Worm (Caenorhabditis elegans) whole organism, L2 larva: ENCODE results near the gene W06F12.2.

Experiments used
- C34F6.9 ChIP-seq: fragments of 150-350 bp; optimal IDR thresholded peaks from 2 replicates; lab custom pipeline; 2014; ENCODE audit warnings: missing biosample characterization, missing genetic modification characterization
- F13H6.1 ChIP-seq: sonication (generic microtip); optimal IDR thresholded peaks from 2 replicates; lab custom pipeline; 2016; ENCODE audit warnings: missing genetic modification characterization, missing compliant biosample characterization
- R02D3.7 ChIP-seq: fragments of 150-350 bp; optimal IDR thresholded peaks from 2 replicates; lab custom pipeline; 2014; ENCODE audit warnings: missing biosample characterization, missing genetic modification characterization
- Y55F3AM.14 ChIP-seq: fragments of 200-800 bp; sonication (Bioruptor generic); optimal IDR thresholded peaks from 2 replicates; lab custom pipeline; 2018; ENCODE audit warnings: mild to moderate bottlenecking, missing genetic modification characterization, missing compliant biosample characterization
- ZK546.5 ChIP-seq: sonication (generic microtip); optimal IDR thresholded peaks from 2 replicates; lab custom pipeline; 2017; ENCODE audit warnings: missing biosample characterization, missing genetic modification characterization
- ama-1 ChIP-seq: fragments of 150-350 bp; optimal IDR thresholded peaks from 2 replicates; lab custom pipeline; 2018; ENCODE audit warnings: inconsistent platforms
- blmp-1 ChIP-seq: sonication (generic microtip); optimal IDR thresholded peaks from 2 replicates; lab custom pipeline; 2017; ENCODE audit warnings: missing genetic modification characterization, mild to moderate bottlenecking, missing compliant biosample characterization, antibody characterized with exemption, moderate library complexity; ENCODE audit not compliant: insufficient read depth
- ceh-16 ChIP-seq: fragments of 150-350 bp; optimal IDR thresholded peaks from 2 replicates; lab custom pipeline; 2014; ENCODE audit warnings: missing biosample characterization, missing genetic modification characterization
- ceh-82 ChIP-seq: fragments of 150-350 bp; optimal IDR thresholded peaks from 2 replicates; lab custom pipeline; 2014; ENCODE audit warnings: missing biosample characterization, missing genetic modification characterization
- crh-2 ChIP-seq: sonication (generic microtip); optimal IDR thresholded peaks from 2 replicates; lab custom pipeline; 2017; ENCODE audit warnings: missing biosample characterization, missing genetic modification characterization
- dmd-4 ChIP-seq: sonication (generic microtip); optimal IDR thresholded peaks from 2 replicates; lab custom pipeline; 2017; ENCODE audit warnings: missing biosample characterization, missing genetic modification characterization
- egl-27 ChIP-seq: sonication (generic microtip); optimal IDR thresholded peaks from 3 replicates; lab custom pipeline; 2017; ENCODE audit warnings: missing biosample characterization, missing genetic modification reagents, missing genetic modification characterization
- fos-1 ChIP-seq: fragments of 150-350 bp; optimal IDR thresholded peaks from 2 replicates; lab custom pipeline; 2014; ENCODE audit warnings: missing biosample characterization, missing genetic modification characterization
- lin-11 ChIP-seq: fragments of 150-350 bp; sonication (generic microtip); optimal IDR thresholded peaks from 2 replicates; lab custom pipeline; 2014; ENCODE audit warnings: missing biosample characterization, missing genetic modification characterization, inconsistent platforms, mixed read lengths
- lin-13 ChIP-seq: fragments of 150-350 bp; optimal IDR thresholded peaks from 2 replicates; lab custom pipeline; 2014; ENCODE audit warnings: missing biosample characterization, missing genetic modification reagents, missing genetic modification characterization
- lin-39 ChIP-seq: fragments of 150-350 bp; optimal IDR thresholded peaks from 2 replicates; lab custom pipeline; 2014; ENCODE audit warnings: missing biosample characterization, missing genetic modification reagents, missing genetic modification characterization
- lsy-2 ChIP-seq, 2 experiments: fragments of 150-350 bp in 1 of 2; sonication (generic microtip) in 1 of 2; optimal IDR thresholded peaks; 2 replicates each; lab custom pipeline; 2014 to 2017; ENCODE audit warnings: missing biosample characterization in 2 of 2, missing genetic modification characterization in 2 of 2
- mab-5 ChIP-seq: fragments of 150-350 bp; optimal IDR thresholded peaks from 2 replicates; lab custom pipeline; 2014; ENCODE audit warnings: missing biosample characterization, missing genetic modification characterization
- mbf-1 ChIP-seq: sonication (generic microtip); optimal IDR thresholded peaks from 2 replicates; lab custom pipeline; 2017; ENCODE audit warnings: missing biosample characterization, missing genetic modification characterization
- mdl-1 ChIP-seq, 2 experiments: fragments of 150-350 bp in 1 of 2; sonication (generic microtip) in 1 of 2; optimal IDR thresholded peaks; 2 replicates each; lab custom pipeline; 2017; ENCODE audit warnings: missing biosample characterization in 2 of 2, missing genetic modification characterization in 2 of 2
- nhr-11 ChIP-seq: fragments of 150-350 bp; optimal IDR thresholded peaks from 2 replicates; lab custom pipeline; 2014; ENCODE audit warnings: missing biosample characterization, missing genetic modification characterization
- nhr-129 ChIP-seq: fragments of 150-350 bp; optimal IDR thresholded peaks from 2 replicates; lab custom pipeline; 2014; ENCODE audit warnings: missing biosample characterization, missing genetic modification characterization
- nhr-21 ChIP-seq: fragments of 150-350 bp; optimal IDR thresholded peaks from 2 replicates; lab custom pipeline; 2014; ENCODE audit warnings: missing biosample characterization, missing genetic modification characterization
- nhr-237 ChIP-seq: fragments of 150-350 bp; optimal IDR thresholded peaks from 2 replicates; lab custom pipeline; 2014; ENCODE audit warnings: missing biosample characterization, missing genetic modification characterization
- nhr-25 ChIP-seq: fragments of 150-350 bp; sonication (generic microtip); optimal IDR thresholded peaks from 3 replicates; lab custom pipeline; 2014; ENCODE audit warnings: missing biosample characterization, missing genetic modification characterization
- nhr-6 ChIP-seq: fragments of 150-350 bp; optimal IDR thresholded peaks from 2 replicates; lab custom pipeline; 2014; ENCODE audit warnings: missing biosample characterization, missing genetic modification characterization
- nhr-77 ChIP-seq: fragments of 150-350 bp; optimal IDR thresholded peaks from 2 replicates; lab custom pipeline; 2014; ENCODE audit warnings: missing biosample characterization, missing genetic modification characterization
- peb-1 ChIP-seq: fragments of 150-350 bp; optimal IDR thresholded peaks from 2 replicates; lab custom pipeline; 2014; ENCODE audit warnings: missing biosample characterization, missing genetic modification characterization
- sem-4 ChIP-seq: fragments of 150-350 bp; optimal IDR thresholded peaks from 2 replicates; lab custom pipeline; 2014; ENCODE audit warnings: missing biosample characterization, missing genetic modification reagents, missing genetic modification characterization
- sma-3 ChIP-seq: sonication (generic microtip); optimal IDR thresholded peaks from 2 replicates; lab custom pipeline; 2016; ENCODE audit warnings: missing genetic modification reagents, missing genetic modification characterization, missing compliant biosample characterization
- sma-9 ChIP-seq, 2 experiments: fragments of 150-350 bp in 1 of 2; sonication (generic microtip) in 1 of 2; optimal IDR thresholded peaks; 2 replicates each; lab custom pipeline; 2014 to 2016; ENCODE audit warnings: missing genetic modification characterization in 2 of 2, mild to moderate bottlenecking in 1 of 2, missing biosample characterization in 1 of 2, missing compliant biosample characterization in 1 of 2, missing genetic modification reagents in 1 of 2, moderate library complexity in 1 of 2
- unc-55 ChIP-seq: fragments of 150-350 bp; sonication (generic microtip); optimal IDR thresholded peaks from 3 replicates; lab custom pipeline; 2014; ENCODE audit warnings: missing biosample characterization, missing genetic modification reagents, missing genetic modification characterization
- unc-62 ChIP-seq: fragments of 150-350 bp; optimal IDR thresholded peaks from 2 replicates; lab custom pipeline; 2014; ENCODE audit warnings: missing biosample characterization, missing genetic modification reagents, missing genetic modification characterization
- zag-1 ChIP-seq: fragments of 150-350 bp; optimal IDR thresholded peaks from 2 replicates; lab custom pipeline; 2014; ENCODE audit warnings: missing biosample characterization, missing genetic modification characterization
- ztf-1 ChIP-seq: fragments of 200-800 bp; sonication (Bioruptor generic); conservative IDR thresholded peaks from 2 replicates; pipeline ENCODE4 v1.3.6; 2022; ENCODE audit warnings: missing genetic modification characterization, missing compliant biosample characterization
- ztf-11 ChIP-seq: sonication (generic microtip); optimal IDR thresholded peaks from 2 replicates; lab custom pipeline; 2017; ENCODE audit warnings: missing biosample characterization, missing genetic modification characterization
- ztf-4 ChIP-seq: fragments of 150-350 bp; optimal IDR thresholded peaks from 2 replicates; lab custom pipeline; 2014; ENCODE audit warnings: missing biosample characterization, missing genetic modification characterization

Gene W06F12.2

DNA sequence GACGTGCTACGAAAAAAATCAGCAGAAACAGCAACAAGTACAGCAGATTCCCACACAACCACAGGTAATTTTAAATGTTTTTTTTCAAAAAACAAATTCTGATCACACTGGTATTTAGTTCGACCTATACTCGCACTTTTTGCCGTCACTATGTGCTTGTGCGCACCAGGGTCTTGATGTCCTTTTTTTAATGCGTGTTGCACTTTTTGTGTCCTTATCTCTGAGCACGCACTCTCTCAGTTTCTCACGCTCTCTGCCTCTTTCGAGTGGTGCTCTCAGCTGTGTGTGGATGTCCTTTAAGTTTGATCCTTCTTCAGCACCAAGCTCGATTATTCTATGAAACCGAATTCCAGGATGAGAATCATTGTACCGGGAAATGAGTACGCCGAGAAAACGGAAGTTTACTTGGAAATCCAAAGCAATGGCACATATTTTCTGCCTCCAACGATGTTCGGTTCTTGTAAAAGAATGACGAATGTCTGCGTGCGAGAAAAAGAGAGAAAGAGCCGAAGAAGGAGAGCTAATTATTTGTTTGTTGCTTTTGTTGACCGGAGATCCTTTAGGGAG lies 13.0 kb downstream of the W06F12.2 start:
- TF ChIP-seq nhr-11 (tag; lab: Kevin White, UChicago) (no peak), nhr-129 (tag; lab: Kevin White, UChicago) (peak; percentile 17), zag-1 (tag; lab: Kevin White, UChicago) (peak; percentile 19), blmp-1 (tag; lab: Kevin White, UChicago) (no peak), mab-5 (no peak), ztf-1 (no peak), fos-1 (tag; lab: Kevin White, UChicago) (peak; percentile 13), ceh-16 (tag; lab: Kevin White, UChicago) (no peak), sma-9 (GFP tag; optimal IDR thresholded peaks at IDR 0.05; lab: Kevin White, UChicago) (peak; percentile 47), sma-9 (tag; optimal IDR thresholded peaks at IDR 0.05; lab: Kevin White, UChicago) (no peak), nhr-237 (tag; lab: Kevin White, UChicago) (no peak), F13H6.1 (peak; percentile 51), lsy-2 (tag; optimal IDR thresholded peaks at IDR 0.05; lab: Kevin White, UChicago) (peak in 1 of 2 experiments; percentile 30)
- TF ChIP-seq, all 48 proteins: peak for 6

DNA sequence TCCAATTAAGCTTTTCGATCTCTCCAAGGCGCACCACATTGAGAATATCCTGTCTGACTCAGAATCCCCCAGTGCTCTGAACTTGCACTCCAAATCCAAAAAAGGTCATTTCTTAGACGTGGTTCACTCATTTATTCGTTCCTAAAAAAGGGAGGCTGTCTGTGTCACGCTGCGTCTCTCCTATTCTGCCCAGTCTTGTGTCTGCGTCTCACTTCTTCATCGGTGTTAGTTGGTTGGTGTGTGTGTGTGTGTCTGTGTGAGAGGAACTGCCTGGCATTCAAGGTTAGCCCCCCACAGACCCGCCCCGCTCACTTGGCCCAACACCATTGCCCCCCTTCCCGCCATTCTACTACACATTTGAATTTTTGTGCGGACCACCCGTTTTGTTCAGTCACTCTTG lies 14.0 kb downstream of the W06F12.2 start:
- peak; percentile 45 for TF ChIP-seq crh-2
- no peak for TF ChIP-seq sma-3 (GFP tag; lab: Kevin White, UChicago)
- no peak for TF ChIP-seq dmd-4 (tag; lab: Kevin White, UChicago)
- peak; percentile 32 for TF ChIP-seq nhr-25
- no peak for TF ChIP-seq lin-39 (tag; lab: Kevin White, UChicago)
- TF ChIP-seq nhr-77 (tag; lab: Kevin White, UChicago) = no peak
- no peak for TF ChIP-seq unc-62 (GFP tag; lab: Kevin White, UChicago)
- peak; percentile 66 for TF ChIP-seq lin-11 (tag; lab: Kevin White, UChicago)
- TF ChIP-seq ceh-16 (tag; lab: Kevin White, UChicago) = peak; percentile 13
- peak; percentile 63 for TF ChIP-seq unc-55 (GFP tag; lab: Kevin White, UChicago)
- TF ChIP-seq ztf-11 = no peak
- TF ChIP-seq lin-13 = peak; percentile 38
- TF ChIP-seq egl-27 (tag; lab: Kevin White, UChicago) = peak; percentile 31
- peak in 1 of 2 experiments; percentile 59 for TF ChIP-seq lsy-2 (tag; optimal IDR thresholded peaks at IDR 0.05; lab: Kevin White, UChicago)
- TF ChIP-seq nhr-129 (tag; lab: Kevin White, UChicago) = peak; percentile 71
- TF ChIP-seq ztf-4 (tag; lab: Kevin White, UChicago) = peak; percentile 15
- TF ChIP-seq nhr-6 (tag; lab: Kevin White, UChicago) = no peak
- TF ChIP-seq peb-1 (tag; lab: Kevin White, UChicago) = no peak
- peak; percentile 76 for TF ChIP-seq F13H6.1
- TF ChIP-seq sem-4 = peak; percentile 14
- TF ChIP-seq blmp-1 (tag; lab: Kevin White, UChicago) = peak; percentile 21
- TF ChIP-seq ZK546.5 (tag; lab: Kevin White, UChicago) = no peak
- peak; percentile 69 for TF ChIP-seq C34F6.9 (tag; lab: Kevin White, UChicago)
- peak; percentile 85 for TF ChIP-seq sma-9 (GFP tag; optimal IDR thresholded peaks at IDR 0.05; lab: Kevin White, UChicago)
- no peak for TF ChIP-seq sma-9 (tag; optimal IDR thresholded peaks at IDR 0.05; lab: Kevin White, UChicago)
- TF ChIP-seq mdl-1 (tag; optimal IDR thresholded peaks at IDR 0.05; lab: Kevin White, UChicago) = peak; percentile 59 to 66
- TF ChIP-seq Y55F3AM.14 = no peak
- TF ChIP-seq fos-1 (tag; lab: Kevin White, UChicago) = peak; percentile 75
- no peak for TF ChIP-seq R02D3.7
- no peak for TF ChIP-seq mbf-1 (tag; lab: Kevin White, UChicago)
- TF ChIP-seq ama-1 (lab: Kevin White, UChicago) = no peak
- no peak for TF ChIP-seq ceh-82 (tag; lab: Kevin White, UChicago)

DNA sequence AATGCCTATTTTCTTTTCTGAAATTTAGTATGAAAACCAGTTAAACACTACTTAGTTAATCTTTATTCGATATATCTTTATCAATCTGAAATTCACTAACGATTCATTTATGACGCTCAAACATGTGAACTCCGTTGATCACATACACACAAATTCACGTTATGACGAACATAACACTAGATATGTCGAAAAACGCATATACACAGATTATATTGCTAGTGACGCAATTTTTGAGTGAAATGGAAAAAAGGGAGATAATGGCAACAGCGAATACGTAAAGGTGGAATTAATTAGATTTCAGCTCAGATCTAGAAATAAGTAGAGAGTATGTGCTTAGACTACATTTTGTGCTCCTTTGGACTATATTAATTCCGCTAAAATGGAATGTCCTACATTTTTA lies 14.7 kb downstream of the W06F12.2 start:
- TF ChIP-seq sma-3 (GFP tag; lab: Kevin White, UChicago) = no peak
- TF ChIP-seq nhr-21 (tag; lab: Kevin White, UChicago) = peak; percentile 25

DNA sequence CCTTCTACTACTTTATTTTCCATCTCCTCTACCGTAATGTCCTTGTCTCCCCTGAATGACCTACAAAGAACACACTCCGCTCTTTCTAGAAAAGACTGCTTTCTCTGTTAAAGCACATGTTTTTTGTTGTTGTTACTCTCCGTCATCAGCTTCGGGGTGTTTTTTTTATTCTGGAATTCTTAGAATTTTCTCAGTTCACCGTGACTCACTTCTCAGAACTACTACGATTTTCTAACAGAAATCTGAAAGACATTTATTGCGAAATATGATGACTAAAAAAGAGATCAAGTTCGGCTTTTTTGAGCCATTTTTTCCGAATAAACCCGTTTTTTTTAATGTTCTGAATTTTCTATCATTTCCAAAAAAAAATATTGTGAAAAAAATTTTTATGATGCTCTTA lies 15.2 kb downstream of the W06F12.2 start:
- TF ChIP-seq ztf-1 (no peak), crh-2 (peak; percentile 7), lsy-2 (tag; optimal IDR thresholded peaks at IDR 0.05; lab: Kevin White, UChicago) (peak in 1 of 2 experiments; percentile 57), lin-39 (tag; lab: Kevin White, UChicago) (no peak), ZK546.5 (tag; lab: Kevin White, UChicago) (no peak), dmd-4 (tag; lab: Kevin White, UChicago) (peak; percentile 34), nhr-21 (tag; lab: Kevin White, UChicago) (peak; percentile 59), sma-9 (GFP tag; optimal IDR thresholded peaks at IDR 0.05; lab: Kevin White, UChicago) (peak; percentile 40), sma-9 (tag; optimal IDR thresholded peaks at IDR 0.05; lab: Kevin White, UChicago) (no peak), ztf-11 (no peak), fos-1 (tag; lab: Kevin White, UChicago) (no peak), C34F6.9 (tag; lab: Kevin White, UChicago) (peak; percentile 45), ztf-4 (tag; lab: Kevin White, UChicago) (peak; percentile 51)
